Worm (Caenorhabditis elegans) whole organism, young adult: ENCODE data around the gene gfi-1.
A peak's percentile ranks its signal among the peaks of the same experiment; 100 is the strongest.

Experiments used
- F39B2.1 ChIP-seq: fragments of 200-800 bp; sonication (Bioruptor generic); IDR thresholded peaks from 2 replicates; pipeline ENCODE4 v1.3.6; 2022; ENCODE audit warnings: missing genetic modification reagents, missing genetic modification characterization, missing compliant biosample characterization
- K11D2.4 ChIP-seq: fragments of 200-800 bp; sonication (Bioruptor generic); IDR thresholded peaks from 2 replicates; pipeline ENCODE4 v1.3.6; 2022; ENCODE audit warnings: missing genetic modification reagents, missing genetic modification characterization, missing compliant biosample characterization
- K12H6.12 ChIP-seq: fragments of 200-800 bp; sonication (Bioruptor generic); optimal IDR thresholded peaks from 2 replicates; lab custom pipeline; 2018; ENCODE audit warnings: mild to moderate bottlenecking, missing genetic modification characterization, missing compliant biosample characterization
- T07F8.4 ChIP-seq: sonication (generic microtip); optimal IDR thresholded peaks from 2 replicates; lab custom pipeline; 2016; ENCODE audit warnings: mild to moderate bottlenecking, missing genetic modification characterization, moderate library complexity, missing compliant biosample characterization
- T26A5.8 ChIP-seq: sonication (generic microtip); optimal IDR thresholded peaks from 2 replicates; lab custom pipeline; 2016; ENCODE audit warnings: missing genetic modification characterization, missing compliant biosample characterization
- Y53G8AR.9 ChIP-seq: fragments of 200-800 bp; sonication (Bioruptor generic); conservative IDR thresholded peaks from 2 replicates; pipeline ENCODE4 v1.3.6; 2022; ENCODE audit warnings: missing genetic modification reagents, missing genetic modification characterization, missing compliant biosample characterization
- Y79H2A.3 ChIP-seq: fragments of 200-800 bp; sonication (Bioruptor generic); conservative IDR thresholded peaks from 2 replicates; pipeline ENCODE4 v1.3.6; 2022; ENCODE audit warnings: missing genetic modification reagents, missing genetic modification characterization, missing compliant biosample characterization
- ama-1 ChIP-seq, 3 experiments: fragments of 150-350 bp in 1 of 3; sonication (generic microtip) in 2 of 3; optimal IDR thresholded peaks; 2 replicates each; lab custom pipeline; 2014 to 2018; ENCODE audit warnings: missing biosample characterization in 2 of 3, missing genetic modification characterization in 2 of 3, missing genetic modification reagents in 2 of 3
- atf-7 ChIP-seq: sonication (generic microtip); optimal IDR thresholded peaks from 2 replicates; lab custom pipeline; 2017; ENCODE audit warnings: mild to moderate bottlenecking, missing genetic modification characterization, missing compliant biosample characterization
- athp-1 ChIP-seq: sonication (generic microtip); optimal IDR thresholded peaks from 2 replicates; lab custom pipeline; 2017; ENCODE audit warnings: mild to moderate bottlenecking, missing genetic modification characterization, missing compliant biosample characterization
- bed-2 ChIP-seq: fragments of 200-800 bp; sonication (Bioruptor generic); IDR thresholded peaks from 2 replicates; pipeline ENCODE4 v1.3.6; 2022; ENCODE audit warnings: missing genetic modification reagents, missing genetic modification characterization, missing compliant biosample characterization
- cebp-1 ChIP-seq, 2 experiments: fragments of 200-800 bp in 1 of 2; sonication (Bioruptor generic) in 1 of 2; sonication (generic microtip) in 1 of 2; IDR thresholded peaks in 1 of 2; optimal IDR thresholded peaks in 1 of 2; 2 replicates each; pipeline versions ENCODE4 v1.3.6 to Lab custom; 2017 to 2022; ENCODE audit warnings: missing compliant biosample characterization in 2 of 2, missing genetic modification characterization in 2 of 2, mild to moderate bottlenecking in 1 of 2, missing genetic modification reagents in 1 of 2, moderate library complexity in 1 of 2
- ceh-27 ChIP-seq: fragments of 200-800 bp; sonication (Bioruptor generic); optimal IDR thresholded peaks from 2 replicates; lab custom pipeline; 2018; ENCODE audit warnings: mild to moderate bottlenecking, missing genetic modification characterization, moderate library complexity, missing compliant biosample characterization
- ceh-58 ChIP-seq: fragments of 200-800 bp; sonication (Bioruptor generic); IDR thresholded peaks from 2 replicates; pipeline ENCODE4 v1.3.6; 2022; ENCODE audit warnings: missing genetic modification characterization, missing compliant biosample characterization
- dox-1 ChIP-seq: fragments of 200-800 bp; sonication (Bioruptor generic); IDR thresholded peaks from 2 replicates; pipeline ENCODE4 v1.3.6; 2022; ENCODE audit warnings: missing genetic modification reagents, missing genetic modification characterization, missing compliant biosample characterization
- egl-44 ChIP-seq: fragments of 200-800 bp; sonication (Bioruptor generic); IDR thresholded peaks from 2 replicates; pipeline ENCODE4 v1.3.6; 2022; ENCODE audit warnings: missing genetic modification reagents, missing genetic modification characterization, missing compliant biosample characterization
- egrh-3 ChIP-seq: fragments of 200-800 bp; sonication (Bioruptor generic); IDR thresholded peaks from 2 replicates; pipeline ENCODE4 v1.3.6; 2022; ENCODE audit warnings: missing genetic modification reagents, missing genetic modification characterization, missing compliant biosample characterization
- ets-4 ChIP-seq: fragments of 200-800 bp; sonication (Bioruptor generic); optimal IDR thresholded peaks from 2 replicates; lab custom pipeline; 2018; ENCODE audit warnings: mild to moderate bottlenecking, missing genetic modification characterization, missing compliant biosample characterization
- hlh-12 ChIP-seq: sonication (generic microtip); optimal IDR thresholded peaks from 2 replicates; lab custom pipeline; 2016; ENCODE audit warnings: missing genetic modification characterization, missing compliant biosample characterization
- hmg-1.2 ChIP-seq: fragments of 200-800 bp; sonication (Bioruptor generic); IDR thresholded peaks from 2 replicates; pipeline ENCODE4 v1.3.6; 2022; ENCODE audit warnings: missing genetic modification reagents, missing genetic modification characterization, missing compliant biosample characterization
- let-526 ChIP-seq: fragments of 200-800 bp; sonication (Bioruptor generic); IDR thresholded peaks from 2 replicates; pipeline ENCODE4 v1.3.6; 2022; ENCODE audit warnings: missing genetic modification reagents, missing genetic modification characterization, missing compliant biosample characterization
- let-607 ChIP-seq, 2 experiments: fragments of 200-800 bp in 1 of 2; sonication (Bioruptor generic) in 1 of 2; sonication (generic microtip) in 1 of 2; optimal IDR thresholded peaks; 2 replicates each; lab custom pipeline; 2016 to 2018; ENCODE audit warnings: mild to moderate bottlenecking in 2 of 2, missing compliant biosample characterization in 2 of 2, missing genetic modification characterization in 2 of 2, moderate library complexity in 2 of 2, missing genotype in 1 of 2
- lin-54 ChIP-seq: fragments of 200-800 bp; sonication (Bioruptor generic); optimal IDR thresholded peaks from 2 replicates; lab custom pipeline; 2018; ENCODE audit warnings: mild to moderate bottlenecking, missing genetic modification characterization, missing compliant biosample characterization
- lsl-1 ChIP-seq: fragments of 200-800 bp; sonication (Bioruptor generic); optimal IDR thresholded peaks from 2 replicates; lab custom pipeline; 2018; ENCODE audit warnings: mild to moderate bottlenecking, missing genetic modification characterization, moderate library complexity, missing compliant biosample characterization
- lsy-27 ChIP-seq: sonication (generic microtip); optimal IDR thresholded peaks from 2 replicates; lab custom pipeline; 2017; ENCODE audit warnings: missing genetic modification characterization, mild to moderate bottlenecking, missing compliant biosample characterization, antibody characterized with exemption, missing genotype, borderline replicate concordance; ENCODE audit not compliant: insufficient read depth
- nfyb-1 ChIP-seq: fragments of 200-800 bp; sonication (Bioruptor generic); IDR thresholded peaks from 2 replicates; pipeline ENCODE4 v1.3.6; 2022; ENCODE audit warnings: missing genetic modification reagents, missing genetic modification characterization, missing compliant biosample characterization
- nhr-80 ChIP-seq: sonication (generic microtip); optimal IDR thresholded peaks from 2 replicates; lab custom pipeline; 2016; ENCODE audit warnings: missing genetic modification characterization, missing compliant biosample characterization
- sdz-38 ChIP-seq: sonication (generic microtip); optimal IDR thresholded peaks from 2 replicates; lab custom pipeline; 2016; ENCODE audit warnings: missing genotype, missing genetic modification characterization, missing compliant biosample characterization
- sea-2 ChIP-seq: fragments of 200-800 bp; sonication (Bioruptor generic); IDR thresholded peaks from 2 replicates; pipeline ENCODE4 v1.3.6; 2022; ENCODE audit warnings: missing genetic modification characterization, missing compliant biosample characterization
- zim-3 ChIP-seq: sonication (generic microtip); optimal IDR thresholded peaks from 2 replicates; lab custom pipeline; 2017; ENCODE audit warnings: mild to moderate bottlenecking, missing genetic modification characterization, moderate library complexity, missing compliant biosample characterization

gfi-1 gene

ce11 chrV:6400950-6401551 lies 1.3 kb upstream of the gfi-1 start (continued):
- TF ChIP-seq athp-1 (no peak), zim-3 (tag; lab: Kevin White, UChicago) (no peak), lin-54 (GFP tag; lab: Kevin White, UChicago) (peak; percentile 12), Y53G8AR.9 (GFP tag; lab: Robert Waterston, UW) (peak; percentile 53), sea-2 (GFP tag; lab: Robert Waterston, UW) (no peak), let-526 (GFP tag; lab: Robert Waterston, UW) (no peak), atf-7 (tag; lab: Kevin White, UChicago) (peak; percentile 29)

- TF ChIP-seq K11D2.4 (GFP tag; lab: Robert Waterston, UW) (no peak), let-607 (tag; optimal IDR thresholded peaks at IDR 0.05; lab: Kevin White, UChicago) (peak in 1 of 2 experiments; percentile 17)
Measured at ce11 chrV:6400528-6400927, 797 bp upstream of the gfi-1 start.

- TF ChIP-seq nhr-80 (tag; lab: Kevin White, UChicago) = peak; percentile 75
- no peak for TF ChIP-seq bed-2 (GFP tag; lab: Robert Waterston, UW)
- no peak for TF ChIP-seq hlh-12 (tag; lab: Kevin White, UChicago)
- TF ChIP-seq ets-4 = peak; percentile 5
- TF ChIP-seq dox-1 = no peak
- no peak for TF ChIP-seq T26A5.8
- TF ChIP-seq egl-44 = no peak
- no peak for TF ChIP-seq Y53G8AR.9 (GFP tag; lab: Robert Waterston, UW)
- no peak for TF ChIP-seq K12H6.12
- no peak for TF ChIP-seq ama-1 (optimal IDR thresholded peaks at IDR 0.05; lab: Kevin White, UChicago)
- no peak for TF ChIP-seq ama-1 (GFP tag; optimal IDR thresholded peaks at IDR 0.05; lab: Kevin White, UChicago)
Measured at ce11 chrV:6398922-6399321, 809 bp downstream of the gfi-1 start.

ce11 chrV:6390163-6390562 lies 9.6 kb downstream of the gfi-1 start, which contains the start of gene F57F4.1:
Gene F57F4.1, plus strand, starts transcription at chrV:6390463.
- no peak for TF ChIP-seq hmg-1.2
- TF ChIP-seq egrh-3 (GFP tag; lab: Robert Waterston, UW) = no peak
- no peak for TF ChIP-seq T07F8.4 (tag; lab: Kevin White, UChicago)
- TF ChIP-seq bed-2 (GFP tag; lab: Robert Waterston, UW) = no peak
- no peak for TF ChIP-seq cebp-1 (GFP tag; IDR thresholded peaks at IDR 0.05; lab: Robert Waterston, UW)
- no peak for TF ChIP-seq cebp-1 (tag; optimal IDR thresholded peaks at IDR 0.05; lab: Kevin White, UChicago)
- TF ChIP-seq F39B2.1 (GFP tag; lab: Robert Waterston, UW) = no peak
- TF ChIP-seq ceh-58 (GFP tag; lab: Robert Waterston, UW) = no peak
- TF ChIP-seq lsl-1 (GFP tag; lab: Kevin White, UChicago) = no peak
- no peak for TF ChIP-seq ceh-27 (GFP tag; lab: Kevin White, UChicago)
- no peak for TF ChIP-seq hlh-12 (tag; lab: Kevin White, UChicago)
- TF ChIP-seq T26A5.8 = no peak

- TF ChIP-seq Y79H2A.3 (no peak), sdz-38 (tag; lab: Kevin White, UChicago) (no peak), nfyb-1 (GFP tag; lab: Robert Waterston, UW) (no peak), let-607 (tag; optimal IDR thresholded peaks at IDR 0.05; lab: Kevin White, UChicago) (no peak), lsy-27 (tag; lab: Kevin White, UChicago) (no peak), ets-4 (no peak)
Measured at ce11 chrV:6389634-6390033, 10.1 kb downstream of the gfi-1 start, which contains the start of gene F57F4.2. Gene F57F4.2, minus strand, starts transcription at chrV:6389734.
